Worm (Caenorhabditis elegans) whole organism, young adult: ENCODE results near the gene F16B12.6.

Experiments
- B0035.1 ChIP-seq: sonication (generic microtip); optimal IDR thresholded peaks from 2 replicates; lab custom pipeline; 2016; ENCODE audit warnings: missing genetic modification characterization, mild to moderate bottlenecking, missing compliant biosample characterization, missing genotype, missing genetic modification reagents
- B0261.1 ChIP-seq: sonication (generic microtip); optimal IDR thresholded peaks from 2 replicates; lab custom pipeline; 2016; ENCODE audit warnings: mild to moderate bottlenecking, missing genetic modification characterization, moderate library complexity, missing compliant biosample characterization
- B0336.3 ChIP-seq: fragments of 200-800 bp; sonication (Bioruptor generic); IDR thresholded peaks from 2 replicates; pipeline ENCODE4 v1.3.6; 2022; ENCODE audit warnings: missing genetic modification characterization, missing compliant biosample characterization
- C06A6.2 ChIP-seq: fragments of 200-800 bp; sonication (Bioruptor generic); conservative IDR thresholded peaks from 2 replicates; pipeline ENCODE4 v1.3.6; 2022; ENCODE audit warnings: missing genetic modification characterization, missing compliant biosample characterization
- C17E4.6 ChIP-seq: fragments of 200-800 bp; sonication (Bioruptor generic); IDR thresholded peaks from 2 replicates; pipeline ENCODE4 v1.3.6; 2022; ENCODE audit warnings: missing genetic modification reagents, missing genetic modification characterization, missing compliant biosample characterization
- F23B12.7 ChIP-seq: sonication (generic microtip); optimal IDR thresholded peaks from 2 replicates; lab custom pipeline; 2017; ENCODE audit warnings: missing genetic modification characterization, mild to moderate bottlenecking, missing compliant biosample characterization, antibody characterized with exemption, moderate library complexity; ENCODE audit not compliant: insufficient read depth
- F39B2.1 ChIP-seq: fragments of 200-800 bp; sonication (Bioruptor generic); IDR thresholded peaks from 2 replicates; pipeline ENCODE4 v1.3.6; 2022; ENCODE audit warnings: missing genetic modification reagents, missing genetic modification characterization, missing compliant biosample characterization
- F57C9.4 ChIP-seq: sonication (generic microtip); optimal IDR thresholded peaks from 2 replicates; lab custom pipeline; 2017; ENCODE audit warnings: mild to moderate bottlenecking, missing genetic modification characterization, missing compliant biosample characterization
- K11D2.4 ChIP-seq: fragments of 200-800 bp; sonication (Bioruptor generic); IDR thresholded peaks from 2 replicates; pipeline ENCODE4 v1.3.6; 2022; ENCODE audit warnings: missing genetic modification reagents, missing genetic modification characterization, missing compliant biosample characterization
- ama-1 ChIP-seq, 3 experiments: fragments of 150-350 bp in 1 of 3; sonication (generic microtip) in 2 of 3; optimal IDR thresholded peaks; 2 replicates each; lab custom pipeline; 2014 to 2018; ENCODE audit warnings: missing biosample characterization in 2 of 3, missing genetic modification characterization in 2 of 3, missing genetic modification reagents in 2 of 3
- aptf-2 ChIP-seq: fragments of 200-800 bp; sonication (Bioruptor generic); conservative IDR thresholded peaks from 2 replicates; pipeline ENCODE4 v1.3.6; 2022; ENCODE audit warnings: missing genetic modification reagents, missing genetic modification characterization, missing compliant biosample characterization
- atf-7 ChIP-seq: sonication (generic microtip); optimal IDR thresholded peaks from 2 replicates; lab custom pipeline; 2017; ENCODE audit warnings: mild to moderate bottlenecking, missing genetic modification characterization, missing compliant biosample characterization
- athp-1 ChIP-seq: sonication (generic microtip); optimal IDR thresholded peaks from 2 replicates; lab custom pipeline; 2017; ENCODE audit warnings: mild to moderate bottlenecking, missing genetic modification characterization, missing compliant biosample characterization
- bed-1 ChIP-seq: fragments of 200-800 bp; sonication (Bioruptor generic); IDR thresholded peaks from 2 replicates; pipeline ENCODE4 v1.3.6; 2022; ENCODE audit warnings: missing genetic modification reagents, missing genetic modification characterization, missing compliant biosample characterization
- ceh-100 ChIP-seq: fragments of 200-800 bp; sonication (Bioruptor generic); IDR thresholded peaks from 2 replicates; pipeline ENCODE4 v1.3.6; 2022; ENCODE audit warnings: missing genetic modification reagents, missing genetic modification characterization, missing compliant biosample characterization
- ceh-40 ChIP-seq: fragments of 200-800 bp; sonication (Bioruptor generic); IDR thresholded peaks from 2 replicates; pipeline ENCODE4 v1.3.6; 2022; ENCODE audit warnings: missing genetic modification characterization, missing compliant biosample characterization
- ceh-58 ChIP-seq: fragments of 200-800 bp; sonication (Bioruptor generic); IDR thresholded peaks from 2 replicates; pipeline ENCODE4 v1.3.6; 2022; ENCODE audit warnings: missing genetic modification characterization, missing compliant biosample characterization
- dox-1 ChIP-seq: fragments of 200-800 bp; sonication (Bioruptor generic); IDR thresholded peaks from 2 replicates; pipeline ENCODE4 v1.3.6; 2022; ENCODE audit warnings: missing genetic modification reagents, missing genetic modification characterization, missing compliant biosample characterization
- dpff-1 ChIP-seq: sonication (generic microtip); optimal IDR thresholded peaks from 2 replicates; lab custom pipeline; 2017; ENCODE audit warnings: mild to moderate bottlenecking, missing genetic modification characterization, missing compliant biosample characterization
- dpl-1 ChIP-seq: fragments of 150-350 bp; optimal IDR thresholded peaks from 2 replicates; lab custom pipeline; 2014; ENCODE audit warnings: missing biosample characterization, missing genetic modification reagents, missing genetic modification characterization
- egrh-3 ChIP-seq: fragments of 200-800 bp; sonication (Bioruptor generic); IDR thresholded peaks from 2 replicates; pipeline ENCODE4 v1.3.6; 2022; ENCODE audit warnings: missing genetic modification reagents, missing genetic modification characterization, missing compliant biosample characterization
- ekl-4 ChIP-seq: fragments of 200-800 bp; sonication (Bioruptor generic); IDR thresholded peaks from 2 replicates; pipeline ENCODE4 v1.3.6; 2022; ENCODE audit warnings: missing genetic modification reagents, missing genetic modification characterization, missing compliant biosample characterization
- fkh-3 ChIP-seq: sonication (generic microtip); optimal IDR thresholded peaks from 2 replicates; lab custom pipeline; 2016; ENCODE audit warnings: mild to moderate bottlenecking, missing genetic modification characterization, missing compliant biosample characterization
- lin-54 ChIP-seq: fragments of 200-800 bp; sonication (Bioruptor generic); optimal IDR thresholded peaks from 2 replicates; lab custom pipeline; 2018; ENCODE audit warnings: mild to moderate bottlenecking, missing genetic modification characterization, missing compliant biosample characterization
- lir-1 ChIP-seq: fragments of 200-800 bp; sonication (Bioruptor generic); conservative IDR thresholded peaks from 2 replicates; pipeline ENCODE4 v1.3.6; 2022; ENCODE audit warnings: missing genetic modification reagents, missing genetic modification characterization, missing compliant biosample characterization
- madf-6 ChIP-seq: fragments of 200-800 bp; sonication (Bioruptor generic); IDR thresholded peaks from 2 replicates; pipeline ENCODE4 v1.3.6; 2022; ENCODE audit warnings: missing genetic modification reagents, missing genetic modification characterization, missing compliant biosample characterization
- madf-8 ChIP-seq: fragments of 200-800 bp; sonication (Bioruptor generic); conservative IDR thresholded peaks from 2 replicates; pipeline ENCODE4 v1.3.6; 2022; ENCODE audit warnings: missing genetic modification reagents, missing genetic modification characterization, missing compliant biosample characterization
- mel-28 ChIP-seq: sonication (generic microtip); optimal IDR thresholded peaks from 2 replicates; lab custom pipeline; 2016; ENCODE audit warnings: borderline replicate concordance, mild to moderate bottlenecking, missing genetic modification characterization, missing compliant biosample characterization
- nhr-179 ChIP-seq: sonication (generic microtip); optimal IDR thresholded peaks from 2 replicates; lab custom pipeline; 2016; ENCODE audit warnings: mild to moderate bottlenecking, missing genetic modification characterization, missing compliant biosample characterization
- nhr-27 ChIP-seq: fragments of 200-800 bp; sonication (Bioruptor generic); optimal IDR thresholded peaks from 2 replicates; lab custom pipeline; 2018; ENCODE audit warnings: mild to moderate bottlenecking, missing genetic modification characterization, moderate library complexity, missing compliant biosample characterization
- nhr-80 ChIP-seq: sonication (generic microtip); optimal IDR thresholded peaks from 2 replicates; lab custom pipeline; 2016; ENCODE audit warnings: missing genetic modification characterization, missing compliant biosample characterization
- pbrm-1 ChIP-seq: fragments of 200-800 bp; sonication (Bioruptor generic); IDR thresholded peaks from 2 replicates; pipeline ENCODE4 v1.3.6; 2022; ENCODE audit warnings: missing genetic modification reagents, missing genetic modification characterization, missing compliant biosample characterization
- rcor-1 ChIP-seq: fragments of 200-800 bp; sonication (Bioruptor generic); IDR thresholded peaks from 2 replicates; pipeline ENCODE4 v1.3.6; 2022; ENCODE audit warnings: missing genetic modification reagents, missing genetic modification characterization, missing compliant biosample characterization
- rec-8 ChIP-seq, 2 experiments: sonication (generic microtip); optimal IDR thresholded peaks; 2 replicates each; lab custom pipeline; 2016; ENCODE audit warnings: mild to moderate bottlenecking in 2 of 2, missing genetic modification characterization in 2 of 2, missing genetic modification reagents in 2 of 2, missing genotype in 2 of 2, missing biosample characterization in 1 of 2, missing compliant biosample characterization in 1 of 2, moderate library complexity in 1 of 2
- snpc-3.4 ChIP-seq: sonication (generic microtip); optimal IDR thresholded peaks from 2 replicates; lab custom pipeline; 2017; ENCODE audit warnings: missing genetic modification characterization, mild to moderate bottlenecking, missing compliant biosample characterization, antibody characterized with exemption, moderate library complexity, missing genotype, missing genetic modification reagents
- somi-1 ChIP-seq: fragments of 200-800 bp; sonication (Bioruptor generic); optimal IDR thresholded peaks from 2 replicates; lab custom pipeline; 2018; ENCODE audit warnings: mild to moderate bottlenecking, missing genetic modification characterization, missing compliant biosample characterization
- tlf-1 ChIP-seq: fragments of 200-800 bp; sonication (Bioruptor generic); optimal IDR thresholded peaks from 2 replicates; lab custom pipeline; 2018; ENCODE audit warnings: mild to moderate bottlenecking, missing genetic modification characterization, missing compliant biosample characterization
- xnd-1 ChIP-seq: sonication (generic microtip); optimal IDR thresholded peaks from 2 replicates; lab custom pipeline; 2016; ENCODE audit warnings: missing genotype, missing genetic modification reagents, missing genetic modification characterization, missing compliant biosample characterization
- ztf-25 ChIP-seq: fragments of 200-800 bp; sonication (Bioruptor generic); IDR thresholded peaks from 2 replicates; pipeline ENCODE4 v1.3.6; 2022; ENCODE audit warnings: missing genetic modification reagents, missing genetic modification characterization, missing compliant biosample characterization
- ztf-26 ChIP-seq: sonication (generic microtip); optimal IDR thresholded peaks from 2 replicates; lab custom pipeline; 2017; ENCODE audit warnings: missing genetic modification characterization, missing compliant biosample characterization
- ztf-6 ChIP-seq: fragments of 200-800 bp; sonication (Bioruptor generic); IDR thresholded peaks from 2 replicates; pipeline ENCODE4 v1.3.6; 2022; ENCODE audit warnings: missing genetic modification reagents, missing genetic modification characterization, missing compliant biosample characterization

F16B12.6 gene

ce11 chrX:14146740-14147140, 44.6 kb downstream of the F16B12.6 start (continued):
- TF ChIP-seq B0035.1 (tag; lab: Kevin White, UChicago) = no peak
- no peak for TF ChIP-seq madf-8 (GFP tag; lab: Robert Waterston, UW)
- no peak for TF ChIP-seq ztf-25 (GFP tag; lab: Robert Waterston, UW)
- peak; percentile 70 for TF ChIP-seq ztf-26 (tag; lab: Kevin White, UChicago)
- no peak for TF ChIP-seq tlf-1 (GFP tag; lab: Kevin White, UChicago)
- no peak for TF ChIP-seq atf-7
- TF ChIP-seq C06A6.2 (GFP tag; lab: Robert Waterston, UW) = no peak; the same call in 1 of the 2 replicates
- no peak for TF ChIP-seq bed-1 (GFP tag; lab: Robert Waterston, UW)
- TF ChIP-seq ceh-40 = no peak
- 0 out of 2 replicates have a peak, but pooled peaks have one; percentile 38 for TF ChIP-seq ekl-4 (GFP tag; lab: Robert Waterston, UW)
- TF ChIP-seq xnd-1 (tag; lab: Kevin White, UChicago) = no peak
- TF ChIP-seq fkh-3 = no peak
- TF ChIP-seq nhr-27 (tag; lab: Kevin White, UChicago) = no peak
- no peak for TF ChIP-seq nhr-179
- TF ChIP-seq dox-1 (GFP tag; lab: Robert Waterston, UW) = peak; percentile 52; the same call in 1 of the 2 replicates
- TF ChIP-seq F39B2.1 = no peak
- no peak for TF ChIP-seq athp-1 (tag; lab: Kevin White, UChicago)
- 0 out of 2 replicates have a peak, but pooled peaks have one; percentile 29 for TF ChIP-seq B0336.3 (GFP tag; lab: Robert Waterston, UW)
- no peak for TF ChIP-seq lir-1 (GFP tag; lab: Robert Waterston, UW)
- no peak for TF ChIP-seq dpl-1 (GFP tag; lab: Kevin White, UChicago)
- peak; percentile 42 for TF ChIP-seq egrh-3 (GFP tag; lab: Robert Waterston, UW)
- TF ChIP-seq lin-54 (GFP tag; lab: Kevin White, UChicago) = no peak
- no peak for TF ChIP-seq F57C9.4
- peak; percentile 69 for TF ChIP-seq F23B12.7 (tag; lab: Kevin White, UChicago)
- no peak for TF ChIP-seq ama-1 (optimal IDR thresholded peaks at IDR 0.05; lab: Kevin White, UChicago)
- no peak for TF ChIP-seq ama-1 (GFP tag; optimal IDR thresholded peaks at IDR 0.05; lab: Kevin White, UChicago)
- peak; percentile 68 for TF ChIP-seq somi-1 (GFP tag; lab: Kevin White, UChicago)
- TF ChIP-seq ztf-6 (GFP tag; lab: Robert Waterston, UW) = 0 out of 2 replicates have a peak, but pooled peaks have one; percentile 27
- TF ChIP-seq ceh-100 (GFP tag; lab: Robert Waterston, UW) = no peak
- peak; percentile 61 for TF ChIP-seq nhr-80
- TF ChIP-seq K11D2.4 = peak; percentile 70
- TF ChIP-seq rcor-1 = no peak
- TF ChIP-seq pbrm-1 = 0 out of 2 replicates have a peak, but pooled peaks have one; percentile 51

DNA sequence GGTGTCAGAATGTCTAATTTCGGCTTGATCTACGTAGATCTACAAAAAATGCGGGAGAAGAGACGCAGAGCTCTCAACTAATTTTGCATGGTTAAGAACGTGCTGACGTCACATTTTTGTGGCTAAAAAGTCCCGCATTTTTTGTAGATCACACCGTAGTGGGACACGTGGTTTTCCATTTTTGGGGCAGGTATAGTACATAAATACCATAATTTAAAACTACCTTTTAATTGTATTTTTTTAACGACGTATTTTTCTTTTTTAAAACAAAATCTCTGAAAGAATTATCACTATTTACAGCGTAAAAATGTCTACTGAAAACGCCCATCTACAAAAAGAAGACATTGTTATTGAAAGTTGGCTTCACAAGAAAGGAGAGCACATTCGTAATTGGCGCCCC, 45.3 kb downstream of the F16B12.6 start, which contains the start of gene akt-2:
Gene akt-2 (plus strand): TSS at position 301 of the 400 bp plus-strand sequence.
- no peak for TF ChIP-seq aptf-2 (GFP tag; lab: Robert Waterston, UW)
- no peak for TF ChIP-seq ceh-58 (GFP tag; lab: Robert Waterston, UW)
- TF ChIP-seq madf-6 (GFP tag; lab: Robert Waterston, UW) = no peak
- TF ChIP-seq rec-8 (tag; optimal IDR thresholded peaks at IDR 0.05; lab: Kevin White, UChicago) = no peak
- no peak for TF ChIP-seq dpff-1 (tag; lab: Kevin White, UChicago)
- no peak for TF ChIP-seq madf-8 (GFP tag; lab: Robert Waterston, UW)
- TF ChIP-seq pbrm-1 = no peak
- no peak for TF ChIP-seq C17E4.6 (GFP tag; lab: Robert Waterston, UW)
- TF ChIP-seq mel-28 (tag; lab: Kevin White, UChicago) = no peak
- TF ChIP-seq F39B2.1 = no peak
- TF ChIP-seq F23B12.7 (tag; lab: Kevin White, UChicago) = no peak
- no peak for TF ChIP-seq ztf-6 (GFP tag; lab: Robert Waterston, UW)
- TF ChIP-seq B0261.1 (tag; lab: Kevin White, UChicago) = no peak
- TF ChIP-seq tlf-1 (GFP tag; lab: Kevin White, UChicago) = no peak
- no peak for TF ChIP-seq snpc-3.4 (tag; lab: Kevin White, UChicago)
- no peak for TF ChIP-seq bed-1 (GFP tag; lab: Robert Waterston, UW)
- TF ChIP-seq, all 124 proteins: peak for 0
